Worm (Caenorhabditis elegans): Measurements from ENCODE around the gene inx-11.

DNA sequence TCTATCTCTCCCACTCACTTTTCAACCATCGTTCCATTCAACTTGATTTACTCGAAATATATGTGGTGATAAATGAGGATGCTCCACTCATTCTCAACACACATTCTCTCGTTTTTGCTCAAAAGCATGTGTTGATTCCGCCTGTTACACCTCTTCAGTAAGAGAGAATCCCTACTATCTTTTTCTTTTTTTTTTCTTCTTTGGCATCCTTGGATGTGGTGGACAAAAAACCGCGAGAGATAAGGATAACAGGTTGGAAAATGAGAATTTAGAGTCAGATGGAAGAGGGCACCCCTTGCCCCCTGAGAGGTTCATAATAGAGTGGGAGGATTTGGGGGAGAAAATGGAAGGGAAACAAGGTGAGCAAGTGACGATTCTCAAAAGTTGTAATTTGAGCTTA, 8.0 kb upstream of the inx-11 start:
- TF ChIP-seq dao-5 (tag; optimal IDR thresholded peaks at IDR 0.05) (no peak), him-1 (tag; optimal IDR thresholded peaks at IDR 0.05) (no peak)

Measured in whole organism, L4/young adult.